Worm (Caenorhabditis elegans): ENCODE measurements around the gene col-88.

col-88 gene

DNA sequence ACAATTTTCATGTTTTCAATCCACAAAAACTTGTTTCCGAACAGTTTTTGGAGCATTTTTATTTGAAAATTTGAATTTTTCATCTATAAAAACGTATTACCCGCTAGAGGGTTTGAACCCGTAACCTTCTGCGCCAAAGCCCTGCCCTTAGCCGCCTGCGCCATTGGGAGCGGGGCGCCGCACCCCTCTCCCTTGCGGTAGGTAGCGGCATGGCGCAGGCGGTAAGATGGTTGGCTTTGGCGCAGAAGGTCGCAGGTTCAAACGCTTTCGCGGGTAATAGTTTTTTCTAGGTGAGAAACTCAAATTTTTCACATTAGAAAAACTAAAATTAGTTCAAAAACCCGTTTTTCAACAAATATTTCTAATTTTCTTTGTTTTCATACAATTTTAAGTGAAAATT lies 10.8 kb downstream of the col-88 start:
- TF ChIP-seq set-16 (GFP tag; IDR thresholded peaks at IDR 0.05) (peak; percentile 83), hlh-30 (tag; optimal IDR thresholded peaks at IDR 0.05; ENCODE audit: insufficient read depth) (no peak)

DNA sequence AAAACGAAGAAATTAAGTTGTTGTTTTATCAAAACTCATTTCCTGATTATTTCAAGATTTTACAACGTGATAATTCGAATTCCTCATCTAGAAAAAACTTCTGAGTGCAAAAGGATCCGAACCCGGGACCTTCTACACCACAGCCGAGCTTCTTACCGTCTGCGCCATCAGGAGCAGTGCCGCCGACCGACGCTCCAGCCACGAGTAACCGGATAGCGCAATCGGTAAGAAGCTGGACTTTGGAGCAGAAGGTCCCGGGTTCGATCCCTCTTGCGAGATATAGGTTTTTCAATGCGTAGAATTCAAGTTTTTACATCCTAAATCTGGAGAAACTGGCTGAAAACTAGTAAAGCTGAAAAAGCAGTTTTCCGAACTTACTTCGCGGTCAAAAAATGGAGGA lies 12.8 kb downstream of the col-88 start:
- no peak for TF ChIP-seq hmg-1.1 (GFP tag; IDR thresholded peaks at IDR 0.05)
- 0 out of 2 replicates have a peak, but pooled peaks have one; percentile 55 for TF ChIP-seq Y48G9A.11 (GFP tag; IDR thresholded peaks at IDR 0.05)
- TF ChIP-seq set-16 (GFP tag; IDR thresholded peaks at IDR 0.05) = peak; percentile 70

DNA sequence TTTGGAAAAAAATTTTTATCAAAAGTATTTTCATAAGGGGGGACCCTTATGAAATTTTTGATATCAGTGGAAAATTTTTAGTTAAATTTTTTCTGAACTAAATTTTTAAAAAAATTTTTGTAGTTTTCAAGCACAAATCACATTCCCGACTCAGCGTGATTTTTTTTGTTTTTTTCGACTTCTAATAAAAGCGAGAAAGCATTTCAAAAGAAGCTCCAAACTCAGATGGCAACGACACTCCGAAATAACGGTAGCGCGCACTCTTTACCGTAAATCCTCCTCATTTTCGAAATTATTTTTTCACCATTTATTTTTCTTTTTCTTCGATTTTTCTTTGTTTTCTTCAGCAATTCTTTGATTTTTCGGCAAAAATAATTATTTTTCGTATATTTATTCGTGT lies 16.4 kb downstream of the col-88 start:
- 0 out of 2 replicates have a peak, but pooled peaks have one; percentile 53 for TF ChIP-seq Y48G9A.11 (GFP tag; IDR thresholded peaks at IDR 0.05)

DNA sequence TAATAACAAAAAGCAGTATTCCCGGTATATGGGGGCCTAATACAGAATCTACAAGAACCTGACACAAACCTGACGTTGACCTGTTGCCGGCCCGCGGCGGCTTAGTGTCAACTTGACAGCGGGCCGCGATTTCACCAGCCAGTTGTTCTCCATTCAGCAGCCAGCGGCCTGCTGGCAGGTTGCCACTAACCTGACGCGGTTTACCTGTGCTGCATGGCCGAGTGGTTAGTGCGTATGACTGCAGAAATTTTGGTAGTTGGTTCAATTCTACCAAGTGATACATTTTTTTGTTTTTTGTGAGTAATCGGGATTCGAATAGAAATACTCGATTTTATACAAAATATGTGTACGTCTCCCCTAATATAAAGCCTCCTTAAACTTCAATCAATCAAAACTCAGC lies 17.9 kb downstream of the col-88 start:
- TF ChIP-seq egl-43 (GFP tag; IDR thresholded peaks at IDR 0.05) (peak; percentile 73; the same call in 1 of the 2 replicates), set-16 (GFP tag; IDR thresholded peaks at IDR 0.05) (peak; percentile 43; the same call in 1 of the 2 replicates)

DNA sequence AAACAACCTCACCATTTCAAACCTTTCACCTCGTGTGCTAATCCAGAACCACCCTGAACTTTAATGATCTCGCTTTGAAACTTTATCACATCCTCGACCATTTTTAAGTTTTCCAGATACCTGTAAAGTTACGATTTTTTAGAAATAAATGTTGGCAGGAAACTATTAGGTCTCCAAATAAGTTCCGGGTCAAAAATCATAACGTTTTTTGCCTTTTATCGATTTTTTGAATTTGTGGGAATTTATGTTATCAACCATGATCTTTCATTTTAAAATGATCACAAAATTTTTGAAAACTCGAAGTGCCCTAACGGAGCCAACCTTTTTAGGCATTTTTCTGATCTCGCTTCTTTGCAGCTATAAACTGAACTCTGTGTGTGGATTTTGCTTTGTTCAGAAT lies 20.2 kb downstream of the col-88 start, which contains the start of gene btb-5:
Gene btb-5, minus strand, starts transcription at position 101 of the 400 bp plus-strand sequence.
- TF ChIP-seq skn-1 (tag; optimal IDR thresholded peaks at IDR 0.05) (no peak), dmd-8 (GFP tag; IDR thresholded peaks at IDR 0.05) (no peak), zfp-2 (tag; optimal IDR thresholded peaks at IDR 0.05) (no peak), ZK337.2 (GFP tag; IDR thresholded peaks at IDR 0.05) (no peak), T26A8.4 (GFP tag; IDR thresholded peaks at IDR 0.05) (no peak), Y48G9A.11 (GFP tag; IDR thresholded peaks at IDR 0.05) (no peak), lsy-2 (tag; optimal IDR thresholded peaks at IDR 0.05) (no peak)

DNA sequence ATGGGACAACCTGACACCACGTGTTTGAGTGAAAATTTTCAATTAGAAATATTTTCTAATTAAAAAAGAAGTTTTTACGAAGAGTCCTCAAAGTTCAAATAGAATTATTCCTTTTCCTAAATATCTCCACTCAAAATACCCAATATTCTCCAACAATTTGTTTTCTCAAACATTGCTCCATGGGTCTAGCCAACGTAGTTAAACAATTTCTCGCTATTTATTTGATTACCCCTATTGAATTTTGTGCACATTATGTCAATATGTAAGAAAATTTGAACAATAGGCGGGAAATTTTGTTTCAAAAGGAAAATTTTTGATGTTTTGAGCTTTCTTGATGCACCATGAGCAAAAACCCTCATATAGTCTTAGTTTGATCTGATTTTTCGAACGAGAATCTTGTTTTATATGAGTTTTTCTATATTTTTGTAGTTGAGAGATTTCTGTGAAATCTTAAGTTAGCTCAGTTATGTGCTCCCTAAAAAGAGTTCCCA lies 21.6 kb downstream of the col-88 start:
- TF ChIP-seq zag-1 (tag; optimal IDR thresholded peaks at IDR 0.05) (no peak), php-3 (GFP tag; IDR thresholded peaks at IDR 0.05) (peak; percentile 20; the same call in 1 of the 2 replicates), nhr-77 (tag; optimal IDR thresholded peaks at IDR 0.05) (peak; percentile 27), Y75B8A.6 (GFP tag; IDR thresholded peaks at IDR 0.05) (peak; percentile 50; the same call in 1 of the 2 replicates), tra-1 (GFP tag; IDR thresholded peaks at IDR 0.05) (no peak), lir-3 (tag; optimal IDR thresholded peaks at IDR 0.05) (no peak), F37D6.2 (tag; optimal IDR thresholded peaks at IDR 0.05) (peak; percentile 12), unc-62 (GFP tag; optimal IDR thresholded peaks at IDR 0.05 in 1 of 2) (no peak), unc-62 (tag; optimal IDR thresholded peaks at IDR 0.05) (no peak), unc-130 (GFP tag; optimal IDR thresholded peaks at IDR 0.05) (no peak), madf-5 (GFP tag; IDR thresholded peaks at IDR 0.05) (no peak; a peak in 1 of 4 replicates), mep-1 (tag; optimal IDR thresholded peaks at IDR 0.05) (peak; percentile 91), set-16 (GFP tag; IDR thresholded peaks at IDR 0.05) (no peak), aha-1 (tag) (peak; percentile 97), ceh-28 (tag; optimal IDR thresholded peaks at IDR 0.05) (no peak), Y105C5A.15 (GFP tag; IDR thresholded peaks at IDR 0.05) (peak; percentile 55; the same call in 1 of the 2 replicates), nhr-10 (tag; optimal IDR thresholded peaks at IDR 0.05) (no peak), lin-38 (GFP tag; IDR thresholded peaks at IDR 0.05) (peak; percentile 50), Y5F2A.4 (GFP tag; optimal IDR thresholded peaks at IDR 0.05) (no peak), lin-39 (tag; optimal IDR thresholded peaks at IDR 0.05) (no peak), T20F7.1 (GFP tag; optimal IDR thresholded peaks at IDR 0.05) (peak; percentile 76), nhr-28 (tag; optimal IDR thresholded peaks at IDR 0.05) (no peak), daf-12 (tag; optimal IDR thresholded peaks at IDR 0.05) (no peak), mxl-3 (GFP tag; optimal IDR thresholded peaks at IDR 0.05) (no peak), dmd-6 (GFP tag; IDR thresholded peaks at IDR 0.05) (peak; percentile 35), ZK337.2 (GFP tag; IDR thresholded peaks at IDR 0.05) (0 out of 2 replicates have a peak, but pooled peaks have one; percentile 45), attf-4 (tag; optimal IDR thresholded peaks at IDR 0.05) (no peak), jun-1 (tag; optimal IDR thresholded peaks at IDR 0.05) (no peak), ctbp-1 (GFP tag; IDR thresholded peaks at IDR 0.05) (peak; percentile 70), zip-2 (tag; optimal IDR thresholded peaks at IDR 0.05) (no peak), T26A8.4 (GFP tag; IDR thresholded peaks at IDR 0.05) (peak; percentile 75; the same call in 1 of the 2 replicates), nhr-41 (GFP tag; IDR thresholded peaks at IDR 0.05) (peak; percentile 5; the same call in 1 of the 2 replicates), zfp-3 (GFP tag; conservative IDR thresholded peaks at IDR 0.05) (peak; percentile 87)

All from whole organism, L4 larva.